Fruit fly (Drosophila melanogaster): Measurements from ENCODE around the gene CG14151.

Gene CG14151

dm6 chr3L:10665433-10666150 lies 37.3 kb upstream of the CG14151 start (continued):
- TF ChIP-seq Mad (GFP tag; optimal IDR thresholded peaks at IDR 0.05) = peak; percentile 88
- TF ChIP-seq Hr39 (optimal IDR thresholded peaks at IDR 0.05) = no peak
- peak; percentile 99 for TF ChIP-seq CG8924 (tag; optimal IDR thresholded peaks at IDR 0.05)
- peak; percentile 97 for TF ChIP-seq Spps (tag; optimal IDR thresholded peaks at IDR 0.05)
- peak; percentile 98 for TF ChIP-seq CG15011 (GFP tag; optimal IDR thresholded peaks at IDR 0.05)
- TF ChIP-seq CG12104 (GFP tag; optimal IDR thresholded peaks at IDR 0.05) = peak; percentile 98
- peak in 1 of 3 experiments; percentile 99 for TF ChIP-seq lola (GFP tag; optimal IDR thresholded peaks at IDR 0.05)
- TF ChIP-seq CG12299 (tag; optimal IDR thresholded peaks at IDR 0.05) = peak; percentile 97
- peak; percentile 35 for TF ChIP-seq her (GFP tag; optimal IDR thresholded peaks at IDR 0.05)
- peak; percentile 69 for TF ChIP-seq repo (GFP tag; optimal IDR thresholded peaks at IDR 0.05)
- no peak for TF ChIP-seq CG6791 (GFP tag; IDR thresholded peaks at IDR 0.05; ENCODE audit: partially characterized antibody)
- TF ChIP-seq sr (GFP tag; IDR thresholded peaks at IDR 0.05) = no peak
- peak; percentile 91 for TF ChIP-seq CG3847 (GFP tag; IDR thresholded peaks at IDR 0.05)
- TF ChIP-seq en (GFP tag; optimal IDR thresholded peaks at IDR 0.05) = peak; percentile 67
- TF ChIP-seq CG15073 (GFP tag; optimal IDR thresholded peaks at IDR 0.05) = peak; percentile 79
- peak; percentile 94 for TF ChIP-seq Fer2 (tag; optimal IDR thresholded peaks at IDR 0.05)
- peak; percentile 90 for TF ChIP-seq CG8281 (tag; optimal IDR thresholded peaks at IDR 0.05)
- TF ChIP-seq toy (GFP tag; IDR thresholded peaks at IDR 0.05) = peak; percentile 48
- peak; percentile 96 for TF ChIP-seq Lhr (GFP tag; optimal IDR thresholded peaks at IDR 0.05)
- peak; percentile 62 for TF ChIP-seq CHES-1-like (GFP tag; optimal IDR thresholded peaks at IDR 0.05)
- TF ChIP-seq CG3163 (GFP tag; optimal IDR thresholded peaks at IDR 0.05) = peak; percentile 33
- TF ChIP-seq CG15601 (tag; optimal IDR thresholded peaks at IDR 0.05) = peak; percentile 98
- TF ChIP-seq CG34422 (GFP tag; IDR thresholded peaks at IDR 0.05) = peak; percentile 89
- peak; percentile 93 for TF ChIP-seq CG32767 (GFP tag; IDR thresholded peaks at IDR 0.05)
- TF ChIP-seq CG5180 (GFP tag; optimal IDR thresholded peaks at IDR 0.05) = peak; percentile 94
- peak; percentile 94 for TF ChIP-seq CG4820 (GFP tag; optimal IDR thresholded peaks at IDR 0.05)
- TF ChIP-seq CG6689 (GFP tag; IDR thresholded peaks at IDR 0.05) = peak; percentile 96
- TF ChIP-seq otp (GFP tag; IDR thresholded peaks at IDR 0.05) = peak; percentile 83
- TF ChIP-seq CG30020 (tag; optimal IDR thresholded peaks at IDR 0.05) = peak; percentile 90
- TF ChIP-seq CG15479 (GFP tag; optimal IDR thresholded peaks at IDR 0.05) = peak; percentile 83
- peak; percentile 91 for TF ChIP-seq abd-A (tag; optimal IDR thresholded peaks at IDR 0.05)
- peak; percentile 84; the same call in 1 of the 3 replicates for TF ChIP-seq H15 (GFP tag; IDR thresholded peaks at IDR 0.05)
- peak; percentile 92 for TF ChIP-seq bigmax (GFP tag; optimal IDR thresholded peaks at IDR 0.05)
- TF ChIP-seq Sry-δ (GFP tag; optimal IDR thresholded peaks at IDR 0.05) = peak; percentile 25
- TF ChIP-seq pnt (GFP tag; optimal IDR thresholded peaks at IDR 0.05) = peak; percentile 87
- TF ChIP-seq pan (optimal IDR thresholded peaks at IDR 0.05) = no peak
- TF ChIP-seq pan (GFP tag; optimal IDR thresholded peaks at IDR 0.05 in 1 of 2, IDR thresholded peaks at IDR 0.05 in 1 of 2) = peak in 1 of 2 experiments; percentile 95
- TF ChIP-seq shn (GFP tag; optimal IDR thresholded peaks at IDR 0.05) = peak; percentile 53
- TF ChIP-seq CG33557 (GFP tag; optimal IDR thresholded peaks at IDR 0.05) = peak; percentile 99
- TF ChIP-seq run (tag; optimal IDR thresholded peaks at IDR 0.05) = peak; percentile 98
- TF ChIP-seq sd (tag; optimal IDR thresholded peaks at IDR 0.05) = peak; percentile 89
- TF ChIP-seq Ssrp (tag; optimal IDR thresholded peaks at IDR 0.05) = peak; percentile 98
- TF ChIP-seq Hsf (GFP tag; optimal IDR thresholded peaks at IDR 0.05) = peak; percentile 93
- peak; percentile 68 for TF ChIP-seq CG31388 (GFP tag; optimal IDR thresholded peaks at IDR 0.05)
- TF ChIP-seq rib (GFP tag; IDR thresholded peaks at IDR 0.05) = no peak
- TF ChIP-seq ap (GFP tag; IDR thresholded peaks at IDR 0.05) = peak; percentile 86
- TF ChIP-seq CG10147 (GFP tag; optimal IDR thresholded peaks at IDR 0.05) = peak; percentile 95
- TF ChIP-seq bab2 (GFP tag; optimal IDR thresholded peaks at IDR 0.05) = peak; percentile 89
- peak; percentile 78 for TF ChIP-seq Atf3 (GFP tag; optimal IDR thresholded peaks at IDR 0.05)
- TF ChIP-seq ssp (GFP tag; IDR thresholded peaks at IDR 0.05) = peak; percentile 78
